Worm (Caenorhabditis elegans) whole organism, late embryonic: ENCODE measurements around the gene B0416.11.

Experiments
- C08G9.2 ChIP-seq: sonication (generic microtip); optimal IDR thresholded peaks from 2 replicates; lab custom pipeline; 2016; ENCODE audit warnings: mild to moderate bottlenecking, missing genetic modification characterization, moderate library complexity, missing compliant biosample characterization
- C38D4.7 ChIP-seq: fragments of 200-800 bp; sonication (Bioruptor generic); optimal IDR thresholded peaks from 2 replicates; lab custom pipeline; 2018; ENCODE audit warnings: mild to moderate bottlenecking, missing genetic modification characterization, moderate library complexity, missing compliant biosample characterization
- F13H6.1 ChIP-seq: sonication (generic microtip); optimal IDR thresholded peaks from 2 replicates; lab custom pipeline; 2016; ENCODE audit warnings: missing genetic modification characterization, missing compliant biosample characterization
- K02D7.2 ChIP-seq: sonication (generic microtip); optimal IDR thresholded peaks from 2 replicates; lab custom pipeline; 2017; ENCODE audit warnings: mild to moderate bottlenecking, missing genetic modification characterization, missing compliant biosample characterization
- K09A11.1 ChIP-seq: sonication (generic microtip); optimal IDR thresholded peaks from 2 replicates; lab custom pipeline; 2017; ENCODE audit warnings: antibody characterized with exemption, mild to moderate bottlenecking, missing genetic modification characterization, missing compliant biosample characterization; ENCODE audit not compliant: insufficient read depth
- ahr-1 ChIP-seq: sonication (generic microtip); optimal IDR thresholded peaks from 2 replicates; lab custom pipeline; 2016; ENCODE audit warnings: missing genetic modification characterization, missing compliant biosample characterization
- ceh-18 ChIP-seq: sonication (generic microtip); optimal IDR thresholded peaks from 2 replicates; lab custom pipeline; 2016; ENCODE audit warnings: missing genetic modification characterization, missing compliant biosample characterization
- ceh-19 ChIP-seq: fragments of 200-800 bp; sonication (Bioruptor generic); optimal IDR thresholded peaks from 2 replicates; lab custom pipeline; 2018; ENCODE audit warnings: mild to moderate bottlenecking, missing genetic modification characterization, missing compliant biosample characterization
- ceh-2 ChIP-seq: sonication (generic microtip); optimal IDR thresholded peaks from 2 replicates; lab custom pipeline; 2016; ENCODE audit warnings: missing genotype, missing genetic modification characterization, missing compliant biosample characterization
- ceh-22 ChIP-seq: sonication (generic microtip); optimal IDR thresholded peaks from 2 replicates; lab custom pipeline; 2017; ENCODE audit warnings: missing biosample characterization, missing genetic modification characterization
- ceh-30 ChIP-seq: fragments of 150-350 bp; optimal IDR thresholded peaks from 2 replicates; lab custom pipeline; 2014; ENCODE audit warnings: missing biosample characterization, missing genetic modification characterization
- ceh-34 ChIP-seq: sonication (generic microtip); optimal IDR thresholded peaks from 2 replicates; lab custom pipeline; 2016; ENCODE audit warnings: mild to moderate bottlenecking, missing genetic modification characterization, missing compliant biosample characterization
- ceh-45 ChIP-seq: fragments of 200-800 bp; sonication (Bioruptor generic); IDR thresholded peaks from 2 replicates; pipeline ENCODE4 v1.3.6; 2022; ENCODE audit warnings: missing genetic modification reagents, missing genetic modification characterization, missing compliant biosample characterization
- ceh-6 ChIP-seq: fragments of 200-800 bp; sonication (Bioruptor generic); optimal IDR thresholded peaks from 2 replicates; lab custom pipeline; 2018; ENCODE audit warnings: mild to moderate bottlenecking, missing genetic modification characterization, missing compliant biosample characterization
- ceh-9 ChIP-seq: sonication (generic microtip); optimal IDR thresholded peaks from 2 replicates; lab custom pipeline; 2016; ENCODE audit warnings: mild to moderate bottlenecking, missing genetic modification characterization, inconsistent platforms, missing compliant biosample characterization
- elt-4 ChIP-seq: sonication (generic microtip); optimal IDR thresholded peaks from 2 replicates; lab custom pipeline; 2016; ENCODE audit warnings: missing genetic modification characterization, missing compliant biosample characterization
- fax-1 ChIP-seq: sonication (generic microtip); optimal IDR thresholded peaks from 2 replicates; lab custom pipeline; 2016; ENCODE audit warnings: missing genotype, missing genetic modification characterization, missing compliant biosample characterization
- fkh-10 ChIP-seq: fragments of 150-350 bp; optimal IDR thresholded peaks from 2 replicates; lab custom pipeline; 2014; ENCODE audit warnings: missing biosample characterization, missing genetic modification reagents, missing genetic modification characterization
- gmeb-2 ChIP-seq: sonication (generic microtip); optimal IDR thresholded peaks from 2 replicates; lab custom pipeline; 2016; ENCODE audit warnings: missing genetic modification characterization, inconsistent platforms, missing compliant biosample characterization
- hlh-30 ChIP-seq: sonication (generic microtip); optimal IDR thresholded peaks from 2 replicates; lab custom pipeline; 2017; ENCODE audit warnings: antibody characterized with exemption, missing genetic modification characterization, missing compliant biosample characterization; ENCODE audit not compliant: insufficient read depth
- madf-2 ChIP-seq: sonication (generic microtip); optimal IDR thresholded peaks from 2 replicates; lab custom pipeline; 2017; ENCODE audit warnings: missing genetic modification characterization, missing compliant biosample characterization
- mec-3 ChIP-seq: sonication (generic microtip); optimal IDR thresholded peaks from 2 replicates; lab custom pipeline; 2016; ENCODE audit warnings: borderline replicate concordance, missing genetic modification characterization, missing compliant biosample characterization
- nfya-1 ChIP-seq: sonication (generic microtip); optimal IDR thresholded peaks from 2 replicates; lab custom pipeline; 2017; ENCODE audit warnings: missing genetic modification characterization, mild to moderate bottlenecking, missing compliant biosample characterization, antibody characterized with exemption, moderate library complexity
- nhr-232 ChIP-seq: sonication (generic microtip); optimal IDR thresholded peaks from 2 replicates; lab custom pipeline; 2016; ENCODE audit warnings: missing genetic modification characterization, missing compliant biosample characterization
- odd-2 ChIP-seq: sonication (generic microtip); optimal IDR thresholded peaks from 2 replicates; lab custom pipeline; 2017; ENCODE audit warnings: antibody characterized with exemption, mild to moderate bottlenecking, missing genetic modification characterization, missing compliant biosample characterization
- pag-3 ChIP-seq: sonication (generic microtip); optimal IDR thresholded peaks from 2 replicates; lab custom pipeline; 2016; ENCODE audit warnings: missing compliant biosample characterization, missing genetic modification characterization, borderline replicate concordance
- pat-9 ChIP-seq: fragments of 200-800 bp; sonication (Bioruptor generic); optimal IDR thresholded peaks from 2 replicates; lab custom pipeline; 2018; ENCODE audit warnings: mild to moderate bottlenecking, missing genetic modification characterization, moderate library complexity, missing compliant biosample characterization
- pax-1 ChIP-seq: fragments of 150-350 bp; optimal IDR thresholded peaks from 2 replicates; lab custom pipeline; 2014; ENCODE audit warnings: missing biosample characterization, missing genetic modification characterization
- pha-2 ChIP-seq: sonication (generic microtip); optimal IDR thresholded peaks from 2 replicates; lab custom pipeline; 2017; ENCODE audit warnings: mild to moderate bottlenecking, missing genetic modification characterization, missing compliant biosample characterization
- pha-4 ChIP-seq: fragments of 150-350 bp; optimal IDR thresholded peaks from 2 replicates; lab custom pipeline; 2018; ENCODE audit warnings: missing biosample characterization, missing genetic modification reagents, missing genetic modification characterization
- rnt-1 ChIP-seq: sonication (generic microtip); optimal IDR thresholded peaks from 2 replicates; lab custom pipeline; 2016; ENCODE audit warnings: missing genetic modification characterization, missing compliant biosample characterization
- sox-2 ChIP-seq: fragments of 200-800 bp; sonication (Bioruptor generic); IDR thresholded peaks from 2 replicates; pipeline ENCODE4 v1.3.6; 2022; ENCODE audit warnings: missing genetic modification reagents, missing genetic modification characterization, missing compliant biosample characterization
- syd-9 ChIP-seq: sonication (generic microtip); optimal IDR thresholded peaks from 2 replicates; lab custom pipeline; 2016; ENCODE audit warnings: mild to moderate bottlenecking, missing genetic modification characterization, moderate library complexity, missing compliant biosample characterization
- tbx-2 ChIP-seq: sonication (generic microtip); optimal IDR thresholded peaks from 2 replicates; lab custom pipeline; 2016; ENCODE audit warnings: missing genetic modification characterization, missing compliant biosample characterization
- tbx-7 ChIP-seq: sonication (generic microtip); optimal IDR thresholded peaks from 2 replicates; lab custom pipeline; 2016; ENCODE audit warnings: missing genotype, missing genetic modification characterization, missing compliant biosample characterization
- unc-3 ChIP-seq, 2 experiments: fragments of 200-800 bp in 1 of 2; sonication (Bioruptor generic) in 1 of 2; sonication (generic microtip) in 1 of 2; conservative IDR thresholded peaks in 1 of 2; optimal IDR thresholded peaks in 1 of 2; 2 replicates each; pipeline versions ENCODE4 v1.3.6 to Lab custom; 2016 to 2022; ENCODE audit warnings: missing compliant biosample characterization in 2 of 2, missing genetic modification characterization in 2 of 2, missing genetic modification reagents in 1 of 2
- unc-42 ChIP-seq: sonication (generic microtip); optimal IDR thresholded peaks from 2 replicates; lab custom pipeline; 2016; ENCODE audit warnings: missing genotype, missing genetic modification characterization, missing compliant biosample characterization
- unc-55 ChIP-seq: sonication (generic microtip); optimal IDR thresholded peaks from 2 replicates; lab custom pipeline; 2017; ENCODE audit warnings: missing biosample characterization, missing genetic modification reagents, missing genetic modification characterization

The B0416.11 gene

ce11 chrX:9311225-9311624 is 28.3 kb upstream of the B0416.11 start, which contains the start of gene H29C22.1:
Gene H29C22.1 (minus strand): TSS chrX:9311325.
- TF ChIP-seq pat-9 (no peak), unc-55 (GFP tag; lab: Kevin White, UChicago) (no peak)

DNA sequence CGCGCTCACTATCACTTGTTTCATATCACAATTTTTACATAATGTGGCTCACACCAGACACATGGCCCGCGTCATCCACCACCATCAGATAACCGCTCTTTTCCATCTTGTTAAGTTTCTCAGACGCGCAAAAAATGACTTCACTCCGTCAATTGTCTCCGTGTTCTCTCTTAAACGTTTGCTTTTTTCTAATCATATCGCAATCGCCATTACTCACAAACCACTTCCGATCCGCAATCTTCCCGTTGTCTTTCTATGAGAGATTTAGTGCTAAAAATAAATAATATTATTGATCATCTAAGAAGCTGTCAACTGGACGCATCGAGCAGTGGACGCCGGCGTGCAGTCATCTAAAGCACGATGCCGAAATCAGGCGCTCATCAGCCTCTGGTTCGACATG is 20.5 kb upstream of the B0416.11 start, which contains the start of gene tmc-2:
tmc-2 (plus strand) TSS at position 301 of the 400 bp plus-strand sequence.
- TF ChIP-seq ceh-18 (tag; lab: Kevin White, UChicago): no peak
- no peak for TF ChIP-seq elt-4 (tag; lab: Kevin White, UChicago)
- TF ChIP-seq fkh-10: no peak
- TF ChIP-seq pha-4 (tag; lab: Kevin White, UChicago): no peak
- TF ChIP-seq nfya-1 (tag; lab: Kevin White, UChicago): no peak
- TF ChIP-seq, all 69 proteins: peak for 0

- TF ChIP-seq nhr-232 (no peak), madf-2 (no peak), tbx-2 (tag; lab: Kevin White, UChicago) (no peak), ceh-19 (GFP tag; lab: Kevin White, UChicago) (no peak), fax-1 (tag; lab: Kevin White, UChicago) (no peak), ceh-22 (tag; lab: Kevin White, UChicago) (no peak), pha-4 (tag; lab: Kevin White, UChicago) (no peak), mec-3 (tag; lab: Kevin White, UChicago) (no peak), hlh-30 (no peak), nfya-1 (tag; lab: Kevin White, UChicago) (no peak), ceh-9 (no peak), elt-4 (tag; lab: Kevin White, UChicago) (no peak), unc-3 (GFP tag; conservative IDR thresholded peaks at IDR 0.05; lab: Robert Waterston, UW) (no peak), unc-3 (tag; optimal IDR thresholded peaks at IDR 0.05; lab: Kevin White, UChicago) (no peak), syd-9 (tag; lab: Kevin White, UChicago) (no peak), pax-1 (tag; lab: Kevin White, UChicago) (no peak), sox-2 (no peak), ceh-6 (GFP tag; lab: Kevin White, UChicago) (no peak), K09A11.1 (tag; lab: Kevin White, UChicago) (no peak), K02D7.2 (tag; lab: Kevin White, UChicago) (no peak)
Observed at ce11 chrX:9302763-9303162, 19.8 kb upstream of the B0416.11 start.

DNA sequence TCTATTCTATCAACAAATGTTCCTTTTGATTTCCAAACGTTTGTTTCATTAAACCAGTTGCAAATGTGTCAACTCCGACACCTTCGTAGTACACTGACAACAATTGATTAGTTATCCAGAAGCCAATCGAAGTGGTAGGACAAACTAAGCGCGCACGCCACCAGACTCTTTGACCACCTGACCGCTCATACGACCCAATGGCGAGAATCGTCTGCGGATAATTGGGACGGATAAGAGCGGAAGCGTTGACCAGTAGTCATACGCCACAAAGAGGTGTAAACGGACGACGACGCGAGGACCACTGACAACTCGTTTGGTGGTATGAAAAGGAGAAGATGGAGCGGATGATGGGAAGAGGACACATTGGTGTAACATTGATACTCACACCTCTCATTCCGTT is 17.5 kb upstream of the B0416.11 start:
- peak; percentile 19 for TF ChIP-seq nfya-1 (tag; lab: Kevin White, UChicago)
- TF ChIP-seq odd-2: no peak
- peak; percentile 17 for TF ChIP-seq tbx-2 (tag; lab: Kevin White, UChicago)
- peak; percentile 3 for TF ChIP-seq pat-9
- peak; percentile 26 for TF ChIP-seq hlh-30
- peak; percentile 39 for TF ChIP-seq rnt-1
- TF ChIP-seq unc-55 (GFP tag; lab: Kevin White, UChicago): peak; percentile 20
- TF ChIP-seq pag-3 (tag; lab: Kevin White, UChicago): no peak

DNA sequence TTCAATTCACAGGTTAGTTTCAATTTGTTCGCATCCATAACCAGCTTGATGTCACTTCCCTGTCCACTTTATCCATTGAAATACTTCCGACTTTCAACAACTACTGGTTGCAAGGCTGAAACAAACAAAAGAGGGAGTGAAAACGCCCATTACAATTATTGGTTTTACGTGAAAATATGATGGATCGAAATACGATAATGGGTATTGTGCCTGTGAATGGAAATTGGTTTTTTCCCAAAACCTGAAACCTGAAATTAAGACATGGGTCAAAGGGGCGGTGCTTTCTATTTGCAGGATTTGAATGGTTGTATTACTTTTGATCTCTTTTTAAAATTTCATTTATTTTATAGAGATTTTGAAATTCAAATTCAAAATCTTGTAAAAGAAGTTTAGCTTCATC is 15.9 kb upstream of the B0416.11 start, which contains the start of gene B0416.2:
B0416.2 (plus strand) TSS at position 301 of the 400 bp plus-strand sequence.
- TF ChIP-seq pha-2 (tag; lab: Kevin White, UChicago) (no peak), pax-1 (tag; lab: Kevin White, UChicago) (no peak), fax-1 (tag; lab: Kevin White, UChicago) (no peak), ceh-34 (no peak), unc-42 (tag; lab: Kevin White, UChicago) (no peak), K02D7.2 (tag; lab: Kevin White, UChicago) (no peak), gmeb-2 (tag; lab: Kevin White, UChicago) (no peak), F13H6.1 (no peak), tbx-7 (tag; lab: Kevin White, UChicago) (no peak), syd-9 (tag; lab: Kevin White, UChicago) (no peak), ceh-2 (no peak), ceh-30 (no peak), ceh-45 (GFP tag; lab: Robert Waterston, UW) (no peak), C38D4.7 (GFP tag; lab: Kevin White, UChicago) (no peak), C08G9.2 (tag; lab: Kevin White, UChicago) (no peak), K09A11.1 (tag; lab: Kevin White, UChicago) (no peak), mec-3 (tag; lab: Kevin White, UChicago) (no peak), ahr-1 (tag; lab: Kevin White, UChicago) (no peak), ceh-18 (tag; lab: Kevin White, UChicago) (no peak)
- TF ChIP-seq, all 69 proteins: peak for 0
